Fruit fly (Drosophila melanogaster): ENCODE measurements around the gene mop.

mop gene

DNA sequence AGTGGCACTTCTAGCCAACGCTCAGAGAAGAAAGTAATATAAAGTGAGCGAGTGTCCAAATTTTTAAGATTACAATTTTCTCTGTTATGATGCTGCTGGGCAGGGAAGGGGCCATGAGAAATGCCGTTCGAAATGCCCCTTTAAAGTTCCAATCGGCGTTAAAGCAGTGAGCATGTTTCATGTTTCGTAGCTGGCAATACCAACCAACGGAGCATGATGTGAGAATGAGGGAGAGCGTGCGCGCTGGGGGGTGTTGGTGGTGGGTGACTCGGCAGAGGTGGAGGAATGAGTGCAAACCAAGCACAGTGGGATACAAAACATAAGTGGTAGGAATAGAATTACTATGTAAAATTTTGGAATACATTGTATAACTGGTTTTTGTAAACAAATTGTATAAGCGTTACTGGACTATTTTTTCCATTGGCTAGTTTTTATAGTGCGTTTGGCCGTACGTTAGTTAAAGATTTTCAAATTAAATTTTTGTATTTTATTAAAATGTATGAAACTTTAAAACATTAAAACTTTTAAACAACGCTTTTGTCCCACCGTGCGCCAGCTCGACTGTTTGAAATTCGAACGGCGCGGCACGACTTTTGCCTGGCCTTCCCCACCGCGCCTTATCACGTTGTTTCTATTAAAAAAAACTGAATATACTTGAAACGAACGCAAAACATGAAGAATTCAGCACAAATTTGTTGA lies 16.7 kb downstream of the mop start:
- TF ChIP-seq foxo (GFP tag; optimal IDR thresholded peaks at IDR 0.05) (peak; percentile 90 to 100), Mio (GFP tag; optimal IDR thresholded peaks at IDR 0.05) (peak; percentile 92), psq (GFP tag; optimal IDR thresholded peaks at IDR 0.05) (peak; percentile 99), sv (GFP tag; optimal IDR thresholded peaks at IDR 0.05) (peak; percentile 99), fru (GFP tag; optimal IDR thresholded peaks at IDR 0.05) (peak; percentile 99), rgr (GFP tag; optimal IDR thresholded peaks at IDR 0.05) (peak; percentile 99), Jra (GFP tag; optimal IDR thresholded peaks at IDR 0.05) (peak; percentile 97), Hr78 (GFP tag; optimal IDR thresholded peaks at IDR 0.05) (no peak), Abd-B (GFP tag; optimal IDR thresholded peaks at IDR 0.05) (no peak), tai (GFP tag; optimal IDR thresholded peaks at IDR 0.05) (peak; percentile 98), usp (GFP tag; optimal IDR thresholded peaks at IDR 0.05) (peak; percentile 22), CG32264 (GFP tag; optimal IDR thresholded peaks at IDR 0.05) (peak; percentile 95), N (GFP tag; optimal IDR thresholded peaks at IDR 0.05) (no peak), dl (GFP tag; optimal IDR thresholded peaks at IDR 0.05; ENCODE audit: insufficient read depth in 1 of 2, partially characterized antibody in 2 of 2) (peak; percentile 52), jim (GFP tag; optimal IDR thresholded peaks at IDR 0.05) (peak; percentile 73), pan (optimal IDR thresholded peaks at IDR 0.05) (no peak), Rel (GFP tag; optimal IDR thresholded peaks at IDR 0.05) (peak; percentile 95), Rel (tag; optimal IDR thresholded peaks at IDR 0.05) (peak; percentile 96), Hnf4 (GFP tag; optimal IDR thresholded peaks at IDR 0.05) (peak; percentile 97), Vsx2 (GFP tag; optimal IDR thresholded peaks at IDR 0.05; ENCODE audit: partially characterized antibody) (no peak), h (GFP tag; optimal IDR thresholded peaks at IDR 0.05) (peak; percentile 99), OdsH (GFP tag; optimal IDR thresholded peaks at IDR 0.05) (peak; percentile 99), brk (GFP tag; optimal IDR thresholded peaks at IDR 0.05) (peak; percentile 95), Sp1 (GFP tag; optimal IDR thresholded peaks at IDR 0.05) (peak; percentile 99), ey (GFP tag; optimal IDR thresholded peaks at IDR 0.05) (peak; percentile 99), dmrt93B (GFP tag; optimal IDR thresholded peaks at IDR 0.05) (peak; percentile 99), HLH106 (tag; optimal IDR thresholded peaks at IDR 0.05) (peak; percentile 100), GATAd (GFP tag; optimal IDR thresholded peaks at IDR 0.05) (peak; percentile 91), Hr83 (GFP tag; optimal IDR thresholded peaks at IDR 0.05; ENCODE audit: poor library complexity, severe bottlenecking) (no peak), br (GFP tag; optimal IDR thresholded peaks at IDR 0.05) (peak; percentile 99), dsf (GFP tag; optimal IDR thresholded peaks at IDR 0.05; ENCODE audit: borderline replicate concordance) (peak; percentile 93), CrebA (GFP tag; optimal IDR thresholded peaks at IDR 0.05; ENCODE audit: borderline replicate concordance) (peak; percentile 95), sage (GFP tag; optimal IDR thresholded peaks at IDR 0.05) (peak; percentile 99), Dfd (GFP tag; optimal IDR thresholded peaks at IDR 0.05) (peak; percentile 98), Dif (GFP tag; optimal IDR thresholded peaks at IDR 0.05; ENCODE audit: partially characterized antibody) (peak; percentile 32), lola (GFP tag; optimal IDR thresholded peaks at IDR 0.05) (no peak), woc (GFP tag; optimal IDR thresholded peaks at IDR 0.05) (peak; percentile 99), CG9705 (GFP tag; optimal IDR thresholded peaks at IDR 0.05) (peak; percentile 99), Myc (optimal IDR thresholded peaks at IDR 0.05) (no peak)

DNA sequence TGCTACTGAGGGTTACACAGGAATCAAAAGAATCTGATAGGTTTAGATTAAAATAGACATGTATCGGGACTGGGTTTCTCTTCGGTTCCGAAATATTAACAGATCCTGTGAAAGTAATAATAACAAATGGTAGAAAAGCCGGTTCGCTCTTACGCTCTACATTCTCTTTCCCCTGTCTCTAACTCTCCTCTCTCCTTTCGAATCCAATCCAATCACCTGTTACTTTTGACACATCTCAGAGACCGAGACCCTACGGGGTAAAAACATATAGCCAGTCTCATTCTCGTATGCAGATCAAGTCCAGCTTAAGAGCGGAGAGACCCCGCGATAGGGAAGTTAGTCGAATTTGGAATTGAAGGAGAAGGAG lies 17.2 kb downstream of the mop start:
- TF ChIP-seq woc (GFP tag; optimal IDR thresholded peaks at IDR 0.05) (no peak), foxo (GFP tag; optimal IDR thresholded peaks at IDR 0.05) (no peak), tai (GFP tag; optimal IDR thresholded peaks at IDR 0.05) (no peak), Mio (GFP tag; optimal IDR thresholded peaks at IDR 0.05) (no peak), Hr78 (GFP tag; optimal IDR thresholded peaks at IDR 0.05) (no peak), dl (GFP tag; optimal IDR thresholded peaks at IDR 0.05; ENCODE audit: insufficient read depth in 1 of 2, partially characterized antibody in 2 of 2) (peak in 1 of 2 experiments; percentile 20), br (GFP tag; optimal IDR thresholded peaks at IDR 0.05) (no peak), dmrt93B (GFP tag; optimal IDR thresholded peaks at IDR 0.05) (no peak), sv (GFP tag; optimal IDR thresholded peaks at IDR 0.05) (no peak), lola (GFP tag; optimal IDR thresholded peaks at IDR 0.05) (no peak), usp (GFP tag; optimal IDR thresholded peaks at IDR 0.05) (no peak), Vsx2 (GFP tag; optimal IDR thresholded peaks at IDR 0.05; ENCODE audit: partially characterized antibody) (no peak), sage (GFP tag; optimal IDR thresholded peaks at IDR 0.05) (no peak), Dif (GFP tag; optimal IDR thresholded peaks at IDR 0.05; ENCODE audit: partially characterized antibody) (peak; percentile 28)

Data from whole organism, wandering third instar larva.